Fruit fly (Drosophila melanogaster): ENCODE results near the gene out.

DNA sequence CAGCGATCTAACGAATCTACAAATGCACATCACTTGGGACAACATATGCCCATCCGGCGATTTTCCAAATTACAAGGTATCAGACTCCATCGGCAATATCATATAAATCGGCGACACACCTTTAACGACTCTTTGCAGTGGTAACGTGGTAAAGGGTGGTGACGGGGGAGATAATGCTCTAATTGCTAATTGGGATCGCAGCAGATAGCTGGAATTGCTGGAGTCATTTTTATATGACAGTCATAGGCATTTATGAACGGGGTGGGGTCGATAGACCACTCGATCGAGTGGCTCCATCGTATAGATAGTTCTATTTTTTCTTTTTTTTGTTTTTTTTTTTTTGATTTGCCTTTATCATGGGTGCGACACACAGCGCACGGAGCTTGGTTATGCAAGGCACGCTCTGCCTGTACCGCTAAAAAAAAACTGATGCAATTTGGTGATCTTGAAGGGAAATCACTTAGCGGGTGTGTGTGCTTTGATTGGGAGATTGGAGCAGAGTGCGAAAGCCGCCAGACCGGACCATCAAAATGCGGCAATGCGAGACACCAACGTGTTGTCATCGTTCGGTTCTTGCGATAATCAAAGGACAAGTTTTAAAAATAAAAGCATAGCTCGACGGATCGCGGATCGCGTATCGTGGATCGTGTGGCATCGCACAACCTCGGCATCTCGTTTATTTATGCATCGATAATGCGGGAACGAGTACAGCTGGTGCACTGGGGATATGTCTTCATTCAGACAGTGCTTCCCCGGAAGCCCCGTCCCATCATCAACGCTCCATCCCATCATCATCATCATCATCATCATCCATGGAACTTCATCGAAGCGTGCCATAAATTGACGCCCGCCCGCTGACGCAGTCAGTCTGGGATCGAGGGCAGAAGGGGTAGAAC is 7.4 kb downstream of the out start:
- TF ChIP-seq pan (optimal IDR thresholded peaks at IDR 0.05) = no peak
- no peak for TF ChIP-seq usp (GFP tag; optimal IDR thresholded peaks at IDR 0.05)
